Fruit fly (Drosophila melanogaster) whole organism, adult: ENCODE measurements around the gene VhaM9.7-b.

Experiments
- CG12768 ChIP-seq: fragments of 200-800 bp; sonication (Bioruptor generic); optimal IDR thresholded peaks from 2 replicates; lab custom pipeline; 2017; ENCODE audit warnings: missing biosample characterization, missing genetic modification characterization, mild to moderate bottlenecking, moderate library complexity, missing genetic modification reagents
- CG14711 ChIP-seq: fragments of 200-800 bp; sonication (Bioruptor generic); optimal IDR thresholded peaks from 2 replicates; lab custom pipeline; 2018; ENCODE audit warnings: missing biosample characterization, mild to moderate bottlenecking, missing genetic modification characterization, moderate library complexity
- tj ChIP-seq: fragments of 200-800 bp; sonication (Bioruptor generic); optimal IDR thresholded peaks from 3 replicates; lab custom pipeline; 2017; ENCODE audit warnings: missing biosample characterization, mild to moderate bottlenecking, missing genetic modification characterization, moderate library complexity

- TF ChIP-seq CG14711 (tag; lab: Kevin White, UChicago) = no peak
- no peak for TF ChIP-seq CG12768 (GFP tag; lab: Kevin White, UChicago)
- TF ChIP-seq tj (GFP tag; lab: Kevin White, UChicago) = no peak
These were observed 31.0 kb upstream of the VhaM9.7-b start for dm6 chr3L:21508621-21509020.
